Comparison of ENCODE assay signal across 2 fruit fly cellular contexts in the genomic region with DNA sequence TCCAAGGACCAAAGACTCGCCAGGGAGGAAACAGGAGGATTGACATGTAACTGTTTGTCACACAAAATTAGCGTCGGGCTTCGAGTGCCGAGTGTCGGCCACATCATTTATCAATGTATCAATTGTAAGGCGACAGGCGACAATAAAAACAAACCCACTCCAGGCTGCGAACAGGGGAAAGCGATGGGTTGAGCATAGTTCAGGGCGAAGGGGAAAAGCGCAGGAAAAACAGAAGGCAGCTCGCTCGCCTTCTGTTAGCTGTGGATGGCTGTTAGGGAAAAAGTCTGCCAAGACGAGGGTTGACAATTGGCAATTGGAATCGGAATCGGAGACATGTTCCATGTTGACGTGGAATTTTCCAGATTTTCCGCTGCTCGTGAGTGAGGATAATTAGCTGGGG.
A peak's percentile ranks its signal among the peaks of the same experiment; 100 is the strongest.
TF ChIP-seq lines count a peak whose summit lies in the region.

No protein-coding gene starts in this region.

- no peak for TF ChIP-seq CTCF in whole organism, embryonic (GFP tag; optimal IDR thresholded peaks at IDR 0.05; lab: Kevin White, UChicago)

TF ChIP-seq in whole organism, adult, 20 proteins besides CTCF, POLR2A, EP300 and RAD21:
- peak; percentile 19 for TF ChIP-seq kay (GFP tag; lab: Kevin White, UChicago; ENCODE audit: borderline replicate concordance)
- TF ChIP-seq CG33017 (tag; optimal IDR thresholded peaks at IDR 0.05; lab: Kevin White, UChicago), result no peak

TF ChIP-seq in whole organism, embryonic, 481 proteins besides CTCF, POLR2A, EP300 and RAD21:
- TF ChIP-seq CG31365 (tag; optimal IDR thresholded peaks at IDR 0.05; lab: Kevin White, UChicago) (no peak), grau (tag; optimal IDR thresholded peaks at IDR 0.05; lab: Kevin White, UChicago) (no peak), nom (GFP tag; optimal IDR thresholded peaks at IDR 0.05; lab: Kevin White, UChicago) (no peak), CG3995 (GFP tag; optimal IDR thresholded peaks at IDR 0.05; lab: Kevin White, UChicago) (no peak), CG10274 (GFP tag; optimal IDR thresholded peaks at IDR 0.05; lab: Kevin White, UChicago) (no peak), pros (GFP tag; optimal IDR thresholded peaks at IDR 0.05; lab: Kevin White, UChicago) (peak; percentile 75), ttk (GFP tag; IDR thresholded peaks at IDR 0.05; lab: Robert Waterston, UW) (no peak), ken (GFP tag; IDR thresholded peaks at IDR 0.05; lab: Robert Waterston, UW) (no peak), jing (GFP tag; optimal IDR thresholded peaks at IDR 0.05; lab: Kevin White, UChicago) (no peak), Fer1 (GFP tag; optimal IDR thresholded peaks at IDR 0.05; lab: Kevin White, UChicago) (no peak), CG31224 (GFP tag; IDR thresholded peaks at IDR 0.05; lab: Robert Waterston, UW) (peak; percentile 70), CrebB (tag; optimal IDR thresholded peaks at IDR 0.05; lab: Kevin White, UChicago) (no peak), nau (GFP tag; optimal IDR thresholded peaks at IDR 0.05; lab: Kevin White, UChicago) (no peak), Hsf (GFP tag; optimal IDR thresholded peaks at IDR 0.05; lab: Kevin White, UChicago) (no peak), Ravus (GFP tag; IDR thresholded peaks at IDR 0.05; lab: Robert Waterston, UW) (no peak), Gsc (GFP tag; IDR thresholded peaks at IDR 0.05; lab: Robert Waterston, UW) (no peak), CG6791 (GFP tag; IDR thresholded peaks at IDR 0.05; lab: Robert Waterston, UW; ENCODE audit: partially characterized antibody) (no peak)
TF ChIP-seq in whole organism, embryonic: peak in this region for 2.
